Worm (Caenorhabditis elegans) whole organism, young adult: ENCODE measurements around the gene F35F10.13.

Experiments used
- B0019.2 ChIP-seq: fragments of 200-800 bp; sonication (Bioruptor generic); conservative IDR thresholded peaks from 2 replicates; pipeline ENCODE4 v1.3.6; 2022; ENCODE audit warnings: missing genetic modification reagents, missing genetic modification characterization, missing compliant biosample characterization
- B0336.3 ChIP-seq: fragments of 200-800 bp; sonication (Bioruptor generic); IDR thresholded peaks from 2 replicates; pipeline ENCODE4 v1.3.6; 2022; ENCODE audit warnings: missing genetic modification characterization, missing compliant biosample characterization
- C06A6.2 ChIP-seq: fragments of 200-800 bp; sonication (Bioruptor generic); conservative IDR thresholded peaks from 2 replicates; pipeline ENCODE4 v1.3.6; 2022; ENCODE audit warnings: missing genetic modification characterization, missing compliant biosample characterization
- F23B12.7 ChIP-seq: sonication (generic microtip); optimal IDR thresholded peaks from 2 replicates; lab custom pipeline; 2017; ENCODE audit warnings: missing genetic modification characterization, mild to moderate bottlenecking, missing compliant biosample characterization, antibody characterized with exemption, moderate library complexity; ENCODE audit not compliant: insufficient read depth
- F37B4.10 ChIP-seq: fragments of 200-800 bp; sonication (Bioruptor generic); IDR thresholded peaks from 2 replicates; pipeline ENCODE4 v1.3.6; 2022; ENCODE audit warnings: missing genetic modification characterization, missing compliant biosample characterization
- F39B2.1 ChIP-seq: fragments of 200-800 bp; sonication (Bioruptor generic); IDR thresholded peaks from 2 replicates; pipeline ENCODE4 v1.3.6; 2022; ENCODE audit warnings: missing genetic modification reagents, missing genetic modification characterization, missing compliant biosample characterization
- K12H6.12 ChIP-seq: fragments of 200-800 bp; sonication (Bioruptor generic); optimal IDR thresholded peaks from 2 replicates; lab custom pipeline; 2018; ENCODE audit warnings: mild to moderate bottlenecking, missing genetic modification characterization, missing compliant biosample characterization
- Y56A3A.18 ChIP-seq: fragments of 200-800 bp; sonication (Bioruptor generic); IDR thresholded peaks from 2 replicates; pipeline ENCODE4 v1.3.6; 2022; ENCODE audit warnings: missing genetic modification reagents, missing genetic modification characterization, missing compliant biosample characterization
- Y67H2A.10 ChIP-seq: fragments of 200-800 bp; sonication (Bioruptor generic); conservative IDR thresholded peaks from 2 replicates; pipeline ENCODE4 v1.3.6; 2022; ENCODE audit warnings: missing genetic modification reagents, missing genetic modification characterization, missing compliant biosample characterization
- Y95B8A.8 ChIP-seq: fragments of 200-800 bp; sonication (Bioruptor generic); IDR thresholded peaks from 2 replicates; pipeline ENCODE4 v1.3.6; 2022; ENCODE audit warnings: missing genetic modification reagents, missing genetic modification characterization, missing compliant biosample characterization
- aptf-2 ChIP-seq: fragments of 200-800 bp; sonication (Bioruptor generic); conservative IDR thresholded peaks from 2 replicates; pipeline ENCODE4 v1.3.6; 2022; ENCODE audit warnings: missing genetic modification reagents, missing genetic modification characterization, missing compliant biosample characterization
- aptf-3 ChIP-seq: fragments of 200-800 bp; sonication (Bioruptor generic); IDR thresholded peaks from 2 replicates; pipeline ENCODE4 v1.3.6; 2022; ENCODE audit warnings: missing genetic modification characterization, missing compliant biosample characterization
- ceh-100 ChIP-seq: fragments of 200-800 bp; sonication (Bioruptor generic); IDR thresholded peaks from 2 replicates; pipeline ENCODE4 v1.3.6; 2022; ENCODE audit warnings: missing genetic modification reagents, missing genetic modification characterization, missing compliant biosample characterization
- ceh-27 ChIP-seq: fragments of 200-800 bp; sonication (Bioruptor generic); optimal IDR thresholded peaks from 2 replicates; lab custom pipeline; 2018; ENCODE audit warnings: mild to moderate bottlenecking, missing genetic modification characterization, moderate library complexity, missing compliant biosample characterization
- die-1 ChIP-seq: sonication (generic microtip); optimal IDR thresholded peaks from 2 replicates; lab custom pipeline; 2016; ENCODE audit warnings: missing genotype, mild to moderate bottlenecking, missing genetic modification characterization, missing compliant biosample characterization
- egl-44 ChIP-seq: fragments of 200-800 bp; sonication (Bioruptor generic); IDR thresholded peaks from 2 replicates; pipeline ENCODE4 v1.3.6; 2022; ENCODE audit warnings: missing genetic modification reagents, missing genetic modification characterization, missing compliant biosample characterization
- ekl-4 ChIP-seq: fragments of 200-800 bp; sonication (Bioruptor generic); IDR thresholded peaks from 2 replicates; pipeline ENCODE4 v1.3.6; 2022; ENCODE audit warnings: missing genetic modification reagents, missing genetic modification characterization, missing compliant biosample characterization
- him-1 ChIP-seq: sonication (generic microtip); optimal IDR thresholded peaks from 2 replicates; lab custom pipeline; 2016; ENCODE audit warnings: missing genotype, missing genetic modification reagents, missing genetic modification characterization, missing compliant biosample characterization
- hlh-26 ChIP-seq: fragments of 200-800 bp; sonication (Bioruptor generic); conservative IDR thresholded peaks from 2 replicates; pipeline ENCODE4 v1.3.6; 2022; ENCODE audit warnings: missing genetic modification reagents, missing genetic modification characterization, missing compliant biosample characterization
- hrde-1 ChIP-seq: sonication (generic microtip); optimal IDR thresholded peaks from 2 replicates; lab custom pipeline; 2016; ENCODE audit warnings: missing genetic modification characterization, mild to moderate bottlenecking, missing compliant biosample characterization, moderate library complexity, missing genotype, missing genetic modification reagents, borderline replicate concordance
- lag-1 ChIP-seq: fragments of 200-800 bp; sonication (Bioruptor generic); IDR thresholded peaks from 2 replicates; pipeline ENCODE4 v1.3.6; 2022; ENCODE audit warnings: missing genetic modification reagents, missing genetic modification characterization, missing compliant biosample characterization
- let-607 ChIP-seq, 2 experiments: fragments of 200-800 bp in 1 of 2; sonication (Bioruptor generic) in 1 of 2; sonication (generic microtip) in 1 of 2; optimal IDR thresholded peaks; 2 replicates each; lab custom pipeline; 2016 to 2018; ENCODE audit warnings: mild to moderate bottlenecking in 2 of 2, missing compliant biosample characterization in 2 of 2, missing genetic modification characterization in 2 of 2, moderate library complexity in 2 of 2, missing genotype in 1 of 2
- lin-26 ChIP-seq: fragments of 200-800 bp; sonication (Bioruptor generic); IDR thresholded peaks from 2 replicates; pipeline ENCODE4 v1.3.6; 2022; ENCODE audit warnings: missing genetic modification reagents, missing genetic modification characterization, missing compliant biosample characterization
- lin-54 ChIP-seq: fragments of 200-800 bp; sonication (Bioruptor generic); optimal IDR thresholded peaks from 2 replicates; lab custom pipeline; 2018; ENCODE audit warnings: mild to moderate bottlenecking, missing genetic modification characterization, missing compliant biosample characterization
- lir-1 ChIP-seq: fragments of 200-800 bp; sonication (Bioruptor generic); conservative IDR thresholded peaks from 2 replicates; pipeline ENCODE4 v1.3.6; 2022; ENCODE audit warnings: missing genetic modification reagents, missing genetic modification characterization, missing compliant biosample characterization
- madf-6 ChIP-seq: fragments of 200-800 bp; sonication (Bioruptor generic); IDR thresholded peaks from 2 replicates; pipeline ENCODE4 v1.3.6; 2022; ENCODE audit warnings: missing genetic modification reagents, missing genetic modification characterization, missing compliant biosample characterization
- madf-8 ChIP-seq: fragments of 200-800 bp; sonication (Bioruptor generic); conservative IDR thresholded peaks from 2 replicates; pipeline ENCODE4 v1.3.6; 2022; ENCODE audit warnings: missing genetic modification reagents, missing genetic modification characterization, missing compliant biosample characterization
- mes-4 ChIP-seq: sonication (generic microtip); optimal IDR thresholded peaks from 2 replicates; lab custom pipeline; 2016; ENCODE audit warnings: missing genotype, missing genetic modification characterization, missing compliant biosample characterization
- nfyb-1 ChIP-seq: fragments of 200-800 bp; sonication (Bioruptor generic); IDR thresholded peaks from 2 replicates; pipeline ENCODE4 v1.3.6; 2022; ENCODE audit warnings: missing genetic modification reagents, missing genetic modification characterization, missing compliant biosample characterization
- nhr-120 ChIP-seq: fragments of 200-800 bp; sonication (Bioruptor generic); IDR thresholded peaks from 2 replicates; pipeline ENCODE4 v1.3.6; 2022; ENCODE audit warnings: missing genetic modification characterization, missing compliant biosample characterization
- nhr-90 ChIP-seq: sonication (generic microtip); optimal IDR thresholded peaks from 2 replicates; lab custom pipeline; 2016; ENCODE audit warnings: missing genotype, mild to moderate bottlenecking, missing genetic modification characterization, missing compliant biosample characterization
- rec-8 ChIP-seq, 2 experiments: sonication (generic microtip); optimal IDR thresholded peaks; 2 replicates each; lab custom pipeline; 2016; ENCODE audit warnings: mild to moderate bottlenecking in 2 of 2, missing genetic modification characterization in 2 of 2, missing genetic modification reagents in 2 of 2, missing genotype in 2 of 2, missing biosample characterization in 1 of 2, missing compliant biosample characterization in 1 of 2, moderate library complexity in 1 of 2
- sdz-38 ChIP-seq: sonication (generic microtip); optimal IDR thresholded peaks from 2 replicates; lab custom pipeline; 2016; ENCODE audit warnings: missing genotype, missing genetic modification characterization, missing compliant biosample characterization
- snpc-1.1 ChIP-seq: sonication (generic microtip); optimal IDR thresholded peaks from 2 replicates; lab custom pipeline; 2017; ENCODE audit warnings: missing genetic modification characterization, mild to moderate bottlenecking, missing compliant biosample characterization, antibody characterized with exemption, moderate library complexity, missing genotype, missing genetic modification reagents; ENCODE audit not compliant: insufficient read depth
- somi-1 ChIP-seq: fragments of 200-800 bp; sonication (Bioruptor generic); optimal IDR thresholded peaks from 2 replicates; lab custom pipeline; 2018; ENCODE audit warnings: mild to moderate bottlenecking, missing genetic modification characterization, missing compliant biosample characterization
- ztf-26 ChIP-seq: sonication (generic microtip); optimal IDR thresholded peaks from 2 replicates; lab custom pipeline; 2017; ENCODE audit warnings: missing genetic modification characterization, missing compliant biosample characterization
- ztf-28 ChIP-seq: fragments of 200-800 bp; sonication (Bioruptor generic); IDR thresholded peaks from 2 replicates; pipeline ENCODE4 v1.3.6; 2022; ENCODE audit warnings: missing genetic modification reagents, missing genetic modification characterization, missing compliant biosample characterization
- ztf-6 ChIP-seq: fragments of 200-800 bp; sonication (Bioruptor generic); IDR thresholded peaks from 2 replicates; pipeline ENCODE4 v1.3.6; 2022; ENCODE audit warnings: missing genetic modification reagents, missing genetic modification characterization, missing compliant biosample characterization

The F35F10.13 gene

DNA sequence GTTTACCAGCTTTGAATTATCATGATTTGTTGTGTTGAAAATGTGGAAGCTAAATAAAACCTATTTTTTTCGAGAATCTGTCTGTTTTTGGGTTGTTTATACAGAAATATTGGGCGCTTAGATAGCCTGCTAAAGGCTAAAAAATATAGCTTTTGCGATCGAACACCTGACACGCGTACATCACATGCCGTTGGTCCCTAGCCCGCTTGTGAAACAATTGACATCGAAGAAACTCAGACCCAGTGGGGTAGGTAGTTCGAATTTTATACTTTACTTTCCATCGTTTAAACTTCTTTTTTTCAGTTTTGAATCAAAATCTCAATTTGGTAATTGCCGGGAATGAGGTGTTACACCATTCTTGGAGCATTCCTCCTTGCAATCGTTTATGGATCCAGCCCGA is 20.1 kb upstream of the F35F10.13 start, which contains the start of gene C17B7.4:
Gene C17B7.4, plus strand, starts transcription at position 301 of the 400 bp plus-strand sequence.
- TF ChIP-seq him-1 (no peak), nhr-120 (GFP tag; lab: Robert Waterston, UW) (no peak), snpc-1.1 (no peak), F39B2.1 (no peak), ztf-28 (GFP tag; lab: Robert Waterston, UW) (no peak), rec-8 (tag; optimal IDR thresholded peaks at IDR 0.05; lab: Kevin White, UChicago) (no peak), aptf-3 (GFP tag; lab: Robert Waterston, UW) (no peak), lag-1 (GFP tag; lab: Robert Waterston, UW) (no peak), ekl-4 (no peak), die-1 (tag; lab: Kevin White, UChicago) (no peak), madf-6 (GFP tag; lab: Robert Waterston, UW) (no peak), F37B4.10 (GFP tag; lab: Robert Waterston, UW) (no peak), lin-26 (GFP tag; lab: Robert Waterston, UW) (no peak), ceh-27 (GFP tag; lab: Kevin White, UChicago) (no peak), Y56A3A.18 (GFP tag; lab: Robert Waterston, UW) (no peak)
- TF ChIP-seq, all 124 proteins: peak for 0

DNA sequence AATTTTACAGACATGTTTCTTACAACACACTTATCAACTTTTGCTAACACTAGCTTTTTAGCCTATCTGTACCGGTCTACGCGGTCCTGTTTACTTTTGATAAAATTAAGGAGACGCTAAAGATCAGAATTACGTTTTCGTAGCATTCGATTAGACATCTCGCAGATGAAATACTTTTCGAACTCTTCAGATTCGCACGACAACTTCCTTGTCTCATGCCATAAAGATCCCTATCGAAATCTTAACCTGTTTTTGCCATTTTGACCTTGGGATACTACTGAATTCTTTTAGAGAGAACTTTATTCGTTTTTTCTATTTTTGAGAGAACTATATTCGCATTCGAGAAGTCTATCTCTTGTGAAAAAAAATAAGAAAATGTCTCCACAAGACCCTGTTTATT is 14.5 kb upstream of the F35F10.13 start, which contains the start of gene C17B7.5:
Gene C17B7.5, plus strand, starts transcription at position 301 of the 400 bp plus-strand sequence.
- no peak for TF ChIP-seq ztf-28 (GFP tag; lab: Robert Waterston, UW)
- TF ChIP-seq hlh-26 (GFP tag; lab: Robert Waterston, UW): no peak
- TF ChIP-seq let-607 (tag; optimal IDR thresholded peaks at IDR 0.05; lab: Kevin White, UChicago): no peak
- TF ChIP-seq lir-1 (GFP tag; lab: Robert Waterston, UW): no peak
- TF ChIP-seq nhr-90 (tag; lab: Kevin White, UChicago): no peak
- TF ChIP-seq Y95B8A.8 (GFP tag; lab: Robert Waterston, UW): no peak
- no peak for TF ChIP-seq aptf-2
- no peak for TF ChIP-seq ceh-100 (GFP tag; lab: Robert Waterston, UW)
- TF ChIP-seq lin-54 (GFP tag; lab: Kevin White, UChicago): no peak
- TF ChIP-seq sdz-38 (tag; lab: Kevin White, UChicago): no peak
- no peak for TF ChIP-seq nfyb-1
- no peak for TF ChIP-seq somi-1

DNA sequence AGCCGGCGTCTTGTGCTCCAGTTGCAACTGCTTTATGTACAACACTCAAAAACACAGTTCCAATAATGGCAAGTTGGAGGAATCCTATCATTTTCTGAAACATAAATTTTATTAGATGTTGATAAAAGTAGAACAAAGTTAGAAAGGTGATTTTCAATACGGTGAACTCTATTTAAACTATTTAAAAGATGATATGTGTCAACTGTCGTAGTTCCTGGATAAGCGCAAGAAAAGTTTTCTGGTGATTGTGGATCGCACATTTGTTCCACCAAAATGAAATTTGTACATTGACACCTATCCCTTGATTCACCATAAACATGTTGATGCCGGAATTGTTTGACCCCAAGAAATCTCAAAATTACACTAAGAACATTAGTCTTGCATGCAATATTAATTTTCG is 13.1 kb upstream of the F35F10.13 start, which contains the start of gene C17B7.9:
Gene C17B7.9, minus strand, starts transcription at position 101 of the 400 bp plus-strand sequence.
- TF ChIP-seq C06A6.2 (GFP tag; lab: Robert Waterston, UW) (no peak), nfyb-1 (no peak), madf-8 (no peak), ztf-26 (tag; lab: Kevin White, UChicago) (no peak), B0019.2 (GFP tag; lab: Robert Waterston, UW) (no peak), ztf-6 (no peak), mes-4 (tag; lab: Kevin White, UChicago) (no peak), F23B12.7 (tag; lab: Kevin White, UChicago) (no peak), B0336.3 (GFP tag; lab: Robert Waterston, UW) (no peak), Y67H2A.10 (GFP tag; lab: Robert Waterston, UW) (no peak), snpc-1.1 (no peak), egl-44 (GFP tag; lab: Robert Waterston, UW) (no peak), hrde-1 (no peak), K12H6.12 (tag; lab: Kevin White, UChicago) (no peak)
